Worm (Caenorhabditis elegans): Measurements from ENCODE around the gene F38A6.4.

Gene F38A6.4

DNA sequence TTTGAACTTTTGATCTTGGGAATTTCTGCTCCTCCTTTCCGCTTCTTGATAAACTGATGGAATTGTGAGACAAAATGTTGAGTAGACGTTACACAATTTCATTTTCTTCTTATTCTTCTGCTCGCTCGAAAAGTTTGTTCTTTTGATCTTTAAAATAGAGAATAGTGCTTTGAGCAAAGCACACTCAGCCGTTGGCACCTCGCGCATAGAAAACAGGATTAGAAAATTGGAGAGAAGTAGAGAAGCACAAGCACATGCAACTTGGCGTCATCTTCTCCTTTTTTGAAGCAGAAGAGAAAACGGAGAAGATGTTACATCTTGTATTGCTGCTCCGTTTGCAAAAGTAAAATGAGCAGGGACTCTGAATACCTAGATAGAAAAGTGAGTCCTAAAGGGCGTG lies 7.0 kb upstream of the F38A6.4 start:
- TF ChIP-seq hlh-11 (tag; optimal IDR thresholded peaks at IDR 0.05): peak; percentile 43
- peak in 1 of 2 experiments; percentile 70 for TF ChIP-seq hif-1 (tag; optimal IDR thresholded peaks at IDR 0.05)
- TF ChIP-seq madf-5 (GFP tag; IDR thresholded peaks at IDR 0.05): no peak
- TF ChIP-seq lsy-2 (tag; optimal IDR thresholded peaks at IDR 0.05): peak; percentile 24 to 74
- no peak for TF ChIP-seq ceh-20 (GFP tag; IDR thresholded peaks at IDR 0.05)
- peak; percentile 47 for TF ChIP-seq rbr-2 (tag; optimal IDR thresholded peaks at IDR 0.05)
- peak; percentile 15 for TF ChIP-seq T20F7.1 (GFP tag; optimal IDR thresholded peaks at IDR 0.05)
- TF ChIP-seq zfp-3 (GFP tag; conservative IDR thresholded peaks at IDR 0.05): no peak
- TF ChIP-seq mep-1 (tag; optimal IDR thresholded peaks at IDR 0.05): peak; percentile 82
- TF ChIP-seq jun-1 (tag; optimal IDR thresholded peaks at IDR 0.05): no peak
- peak; percentile 40 for TF ChIP-seq nhr-48 (tag; optimal IDR thresholded peaks at IDR 0.05)
- TF ChIP-seq attf-4 (tag; optimal IDR thresholded peaks at IDR 0.05): no peak
- TF ChIP-seq nhr-11 (tag; optimal IDR thresholded peaks at IDR 0.05): peak; percentile 43
- TF ChIP-seq lin-13 (GFP tag; optimal IDR thresholded peaks at IDR 0.05): no peak
- TF ChIP-seq zfp-2 (tag; optimal IDR thresholded peaks at IDR 0.05): no peak
- no peak for TF ChIP-seq egl-43 (GFP tag; IDR thresholded peaks at IDR 0.05)
- no peak for TF ChIP-seq lin-29 (GFP tag; IDR thresholded peaks at IDR 0.05)
- TF ChIP-seq hlh-30 (tag; optimal IDR thresholded peaks at IDR 0.05; ENCODE audit: insufficient read depth): peak; percentile 84
- no peak for TF ChIP-seq nhr-6 (tag; optimal IDR thresholded peaks at IDR 0.05)
- TF ChIP-seq lir-3 (tag; optimal IDR thresholded peaks at IDR 0.05): no peak
- peak; percentile 94 for TF ChIP-seq ces-1 (GFP tag; optimal IDR thresholded peaks at IDR 0.05)
- TF ChIP-seq duxl-1 (tag; optimal IDR thresholded peaks at IDR 0.05; ENCODE audit: poor library complexity): peak; percentile 17
- TF ChIP-seq arid-1 (GFP tag; conservative IDR thresholded peaks at IDR 0.05): 0 out of 2 replicates have a peak, but pooled peaks have one; percentile 10
- peak; percentile 82 for TF ChIP-seq aha-1 (tag)
- TF ChIP-seq dmd-6 (GFP tag; IDR thresholded peaks at IDR 0.05): peak; percentile 22; the same call in 1 of the 2 replicates
- TF ChIP-seq ztf-11 (tag; optimal IDR thresholded peaks at IDR 0.05): no peak
- TF ChIP-seq ceh-32 (tag; optimal IDR thresholded peaks at IDR 0.05; ENCODE audit: poor library complexity): no peak
- TF ChIP-seq mdl-1 (tag; optimal IDR thresholded peaks at IDR 0.05): peak; percentile 20 to 86
- peak; percentile 39 for TF ChIP-seq F37D6.2 (tag; optimal IDR thresholded peaks at IDR 0.05)
- no peak for TF ChIP-seq T26A8.4 (GFP tag; IDR thresholded peaks at IDR 0.05)
- TF ChIP-seq lim-7 (GFP tag; IDR thresholded peaks at IDR 0.05): no peak
- no peak for TF ChIP-seq egl-27 (tag; optimal IDR thresholded peaks at IDR 0.05)
- peak; percentile 98 for TF ChIP-seq fkh-10 (GFP tag; optimal IDR thresholded peaks at IDR 0.05)
- no peak for TF ChIP-seq F26F4.8 (GFP tag; conservative IDR thresholded peaks at IDR 0.05)
- TF ChIP-seq lin-38 (GFP tag; IDR thresholded peaks at IDR 0.05): 0 out of 2 replicates have a peak, but pooled peaks have one; percentile 19
- TF ChIP-seq ceh-62 (tag; optimal IDR thresholded peaks at IDR 0.05): no peak
- TF ChIP-seq lin-15B (tag; optimal IDR thresholded peaks at IDR 0.05): no peak
- TF ChIP-seq tag-97 (GFP tag; IDR thresholded peaks at IDR 0.05): no peak
- TF ChIP-seq unc-62 (GFP tag; optimal IDR thresholded peaks at IDR 0.05 in 1 of 2): peak in 1 of 2 experiments; percentile 52
- no peak for TF ChIP-seq unc-62 (tag; optimal IDR thresholded peaks at IDR 0.05)
- TF ChIP-seq ztf-7 (tag; optimal IDR thresholded peaks at IDR 0.05): no peak
- TF ChIP-seq hmg-1.1 (GFP tag; IDR thresholded peaks at IDR 0.05): peak; percentile 55; the same call in 1 of the 2 replicates
- TF ChIP-seq fos-1 (tag; optimal IDR thresholded peaks at IDR 0.05): no peak
- peak; percentile 83 for TF ChIP-seq ctbp-1 (GFP tag; IDR thresholded peaks at IDR 0.05)
- no peak for TF ChIP-seq mes-2 (tag; optimal IDR thresholded peaks at IDR 0.05; ENCODE audit: poor library complexity, severe bottlenecking)
- TF ChIP-seq spr-1 (tag; optimal IDR thresholded peaks at IDR 0.05): no peak
- TF ChIP-seq dve-1 (tag; optimal IDR thresholded peaks at IDR 0.05; ENCODE audit: insufficient read depth): no peak
- TF ChIP-seq daf-16 (GFP tag; optimal IDR thresholded peaks at IDR 0.05): no peak
- peak; percentile 25 for TF ChIP-seq daf-16 (tag; optimal IDR thresholded peaks at IDR 0.05)
- no peak for TF ChIP-seq cey-2 (tag; optimal IDR thresholded peaks at IDR 0.05; ENCODE audit: borderline replicate concordance, insufficient read depth)
- no peak for TF ChIP-seq zip-2 (tag; optimal IDR thresholded peaks at IDR 0.05)
